Fruit fly (Drosophila melanogaster): ENCODE measurements around the gene CG7542.

DNA sequence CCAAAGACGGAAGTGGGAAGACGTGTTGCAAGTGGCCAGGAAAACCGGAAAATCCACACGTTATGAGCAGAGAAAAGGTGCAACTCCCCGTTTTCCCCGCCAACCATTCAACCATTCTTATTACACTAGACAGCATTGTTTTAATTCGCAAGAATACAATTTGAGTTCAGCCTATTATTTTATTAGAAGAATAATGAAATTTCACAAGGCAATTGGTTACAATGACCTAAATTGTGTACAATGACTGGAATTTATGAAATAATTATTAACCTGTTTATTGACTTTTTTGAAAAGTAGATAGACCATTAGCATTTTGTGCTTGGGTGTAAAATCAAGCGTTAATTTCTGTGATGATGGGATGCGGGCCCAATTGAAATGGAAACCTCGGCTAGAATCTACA lies 45.1 kb upstream of the CG7542 start:
- no peak for TF ChIP-seq sqz (GFP tag; optimal IDR thresholded peaks at IDR 0.05)
- no peak for TF ChIP-seq CTCF (GFP tag; optimal IDR thresholded peaks at IDR 0.05)
- no peak for TF ChIP-seq bbx (GFP tag; IDR thresholded peaks at IDR 0.05; ENCODE audit: partially characterized antibody)
- no peak for TF ChIP-seq tup (GFP tag; optimal IDR thresholded peaks at IDR 0.05)
- TF ChIP-seq crp (GFP tag; optimal IDR thresholded peaks at IDR 0.05), result no peak
- no peak for TF ChIP-seq insv (GFP tag; optimal IDR thresholded peaks at IDR 0.05)
- no peak for TF ChIP-seq CG6254 (GFP tag; optimal IDR thresholded peaks at IDR 0.05)
- TF ChIP-seq sima (GFP tag; optimal IDR thresholded peaks at IDR 0.05), result no peak
- no peak for TF ChIP-seq Antp (GFP tag; optimal IDR thresholded peaks at IDR 0.05)
- TF ChIP-seq org-1 (GFP tag; optimal IDR thresholded peaks at IDR 0.05), result no peak
- no peak for TF ChIP-seq Chrac-16 (GFP tag; optimal IDR thresholded peaks at IDR 0.05)
- no peak for TF ChIP-seq croc (GFP tag; conservative IDR thresholded peaks at IDR 0.05)

All from whole organism, embryonic.